Fruit fly (Drosophila melanogaster): Measurements from ENCODE around the gene CG43800.

The CG43800 gene

DNA sequence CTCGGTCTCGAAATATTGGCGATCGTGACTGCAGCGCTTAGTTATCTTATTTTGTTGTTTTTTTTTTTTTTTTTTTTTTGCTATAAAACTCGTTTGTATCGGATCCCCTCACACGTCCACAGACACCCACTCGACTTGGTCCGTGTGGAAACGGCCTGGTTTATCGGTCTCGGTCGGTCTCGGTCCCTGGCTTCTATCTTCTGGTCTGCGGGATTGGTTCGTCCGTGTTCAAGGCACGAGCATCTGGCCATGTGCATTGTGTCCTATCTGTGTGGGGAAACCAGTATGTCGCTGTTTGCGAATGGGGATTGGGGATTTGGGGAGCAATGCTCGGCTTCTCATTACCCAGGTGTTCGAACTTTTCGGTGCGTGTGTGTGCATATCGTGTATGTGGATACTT is 42.9 kb downstream of the CG43800 start, which contains the start of gene CG4496:
Gene CG4496, minus strand, starts transcription at position 337 of the 400 bp plus-strand sequence.
- TF ChIP-seq D1 (tag; optimal IDR thresholded peaks at IDR 0.05) (no peak), CG34367 (tag; optimal IDR thresholded peaks at IDR 0.05) (peak; percentile 46), Ets98B (GFP tag; IDR thresholded peaks at IDR 0.05) (peak; percentile 33; the same call in 1 of the 2 replicates), Pif1A (GFP tag; optimal IDR thresholded peaks at IDR 0.05) (peak; percentile 44), Snoo (tag; optimal IDR thresholded peaks at IDR 0.05) (peak; percentile 13), CG13204 (GFP tag; optimal IDR thresholded peaks at IDR 0.05) (peak; percentile 70), CG4496 (GFP tag; IDR thresholded peaks at IDR 0.05) (peak; percentile 100), CG32121 (GFP tag; IDR thresholded peaks at IDR 0.05) (peak; percentile 40), CG14655 (GFP tag; optimal IDR thresholded peaks at IDR 0.05) (peak; percentile 33), CG15710 (tag; optimal IDR thresholded peaks at IDR 0.05) (peak; percentile 54), CG9948 (tag; optimal IDR thresholded peaks at IDR 0.05) (peak; percentile 0), gl (tag; optimal IDR thresholded peaks at IDR 0.05) (no peak), EcR (GFP tag; optimal IDR thresholded peaks at IDR 0.05) (peak; percentile 98), rn (GFP tag; IDR thresholded peaks at IDR 0.05) (no peak), Pif1B (GFP tag; optimal IDR thresholded peaks at IDR 0.05) (no peak), CG8159 (tag; optimal IDR thresholded peaks at IDR 0.05) (no peak), fd96Ca (GFP tag; IDR thresholded peaks at IDR 0.05) (peak; percentile 56; the same call in 2 of the 3 replicates), CG17806 (tag; optimal IDR thresholded peaks at IDR 0.05) (no peak), CG10348 (GFP tag; IDR thresholded peaks at IDR 0.05) (no peak)

DNA sequence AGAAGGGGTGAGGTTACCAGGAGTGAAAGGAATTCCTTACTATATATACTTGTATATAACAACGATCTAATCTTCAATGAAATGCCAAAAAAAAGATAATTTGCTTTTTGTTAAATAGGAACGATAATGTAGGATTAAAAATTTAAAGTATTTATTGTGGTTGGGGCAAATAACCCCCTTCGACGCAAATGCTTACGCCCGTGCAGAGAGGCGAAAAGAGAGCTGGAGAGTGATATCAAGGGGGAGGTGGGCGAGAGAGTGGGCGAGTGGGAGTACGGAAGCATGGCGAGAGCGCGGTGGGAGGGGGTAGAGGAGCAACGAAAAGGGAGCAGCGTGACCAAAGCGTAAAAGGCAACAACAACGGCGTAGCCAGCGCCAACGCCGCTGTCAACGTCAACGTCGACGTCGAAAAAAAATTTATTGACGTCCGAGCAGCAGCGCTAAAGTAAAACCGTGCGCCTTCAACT is 44.0 kb downstream of the CG43800 start:
- TF ChIP-seq CG34367 (tag; optimal IDR thresholded peaks at IDR 0.05): peak; percentile 99
- peak; percentile 99 for TF ChIP-seq CG17806 (tag; optimal IDR thresholded peaks at IDR 0.05)
- TF ChIP-seq CG12605 (GFP tag; IDR thresholded peaks at IDR 0.05): peak; percentile 99
- peak; percentile 97 for TF ChIP-seq CG13204 (GFP tag; optimal IDR thresholded peaks at IDR 0.05)
- TF ChIP-seq fd96Ca (GFP tag; IDR thresholded peaks at IDR 0.05): peak; percentile 100
- peak; percentile 100 for TF ChIP-seq Pif1A (GFP tag; optimal IDR thresholded peaks at IDR 0.05)
- TF ChIP-seq CG9948 (tag; optimal IDR thresholded peaks at IDR 0.05): peak; percentile 100
- peak; percentile 100 for TF ChIP-seq CG8159 (tag; optimal IDR thresholded peaks at IDR 0.05)
- peak; percentile 100 for TF ChIP-seq CG4496 (GFP tag; IDR thresholded peaks at IDR 0.05)
- TF ChIP-seq Pif1B (GFP tag; optimal IDR thresholded peaks at IDR 0.05): peak; percentile 100
- peak; percentile 100 for TF ChIP-seq Snoo (tag; optimal IDR thresholded peaks at IDR 0.05)
- TF ChIP-seq CG15710 (tag; optimal IDR thresholded peaks at IDR 0.05): peak; percentile 100
- peak; percentile 97 for TF ChIP-seq gl (tag; optimal IDR thresholded peaks at IDR 0.05)
- peak; percentile 100 for TF ChIP-seq rn (GFP tag; IDR thresholded peaks at IDR 0.05)
- TF ChIP-seq EcR (GFP tag; optimal IDR thresholded peaks at IDR 0.05): peak; percentile 63
- TF ChIP-seq D1 (tag; optimal IDR thresholded peaks at IDR 0.05): peak; percentile 99
- TF ChIP-seq CG8301 (tag; optimal IDR thresholded peaks at IDR 0.05): peak; percentile 100
- peak; percentile 99 for TF ChIP-seq Ets98B (GFP tag; IDR thresholded peaks at IDR 0.05)
- TF ChIP-seq CG32121 (GFP tag; IDR thresholded peaks at IDR 0.05): peak; percentile 100
- peak; percentile 100 for TF ChIP-seq CG10348 (GFP tag; IDR thresholded peaks at IDR 0.05)
- TF ChIP-seq CG14655 (GFP tag; optimal IDR thresholded peaks at IDR 0.05): peak; percentile 100

DNA sequence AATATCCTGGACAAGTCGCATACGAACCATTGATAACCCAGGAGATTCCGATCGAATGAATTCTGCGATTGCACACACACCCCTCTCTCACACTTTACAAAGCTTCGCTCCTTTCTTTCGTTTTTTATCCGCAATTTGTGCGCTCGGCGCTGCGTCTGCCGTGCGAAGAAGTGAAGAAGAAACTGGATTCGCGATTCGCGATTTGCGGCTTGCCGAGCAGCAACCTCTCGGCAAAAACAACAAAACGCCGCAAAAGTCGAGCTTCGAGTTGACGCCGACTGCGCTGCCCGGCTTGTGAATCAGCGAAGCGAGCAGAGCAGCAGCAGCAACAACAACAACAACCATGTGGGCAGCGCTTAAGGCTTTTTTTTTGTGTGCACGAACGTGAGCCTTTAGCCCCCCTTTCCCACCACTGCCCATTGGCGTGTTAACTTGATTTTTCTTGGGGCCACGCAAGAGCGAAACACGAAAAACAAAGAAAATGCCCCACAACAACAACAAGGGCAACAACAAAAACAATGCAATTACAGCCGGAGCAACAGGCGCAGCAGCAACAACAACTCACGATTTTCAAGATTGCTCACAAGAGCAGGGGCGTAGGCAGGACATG is 44.6 kb downstream of the CG43800 start:
- TF ChIP-seq Ets98B (GFP tag; IDR thresholded peaks at IDR 0.05) (peak; percentile 3; the same call in 1 of the 2 replicates), CG14655 (GFP tag; optimal IDR thresholded peaks at IDR 0.05) (no peak), Pif1B (GFP tag; optimal IDR thresholded peaks at IDR 0.05) (no peak), CG4496 (GFP tag; IDR thresholded peaks at IDR 0.05) (peak; percentile 100)

Data from whole organism, pupa.